Worm (Caenorhabditis elegans) whole organism, L4 larva: ENCODE results near the gene C05C12.5.
"Not testable (repeated sequence)": the region's sequence is repeated elsewhere in the genome, so short reads cannot be mapped to it uniquely, and the experiment has no call there.

Source experiments
- Y5F2A.4 ChIP-seq: fragments of 200-800 bp; sonication (Bioruptor generic); optimal IDR thresholded peaks from 2 replicates; lab custom pipeline; 2018; ENCODE audit warnings: mild to moderate bottlenecking, missing genetic modification characterization, missing compliant biosample characterization
- Y75B8A.6 ChIP-seq: fragments of 200-800 bp; sonication (Bioruptor generic); IDR thresholded peaks from 2 replicates; pipeline ENCODE4 v1.3.6; 2022; ENCODE audit warnings: missing genetic modification reagents, missing genetic modification characterization, missing compliant biosample characterization
- arid-1 ChIP-seq: fragments of 200-800 bp; sonication (Bioruptor generic); conservative IDR thresholded peaks from 2 replicates; pipeline ENCODE4 v1.3.6; 2022; ENCODE audit warnings: missing genetic modification reagents, missing genetic modification characterization, missing compliant biosample characterization
- ceh-44 ChIP-seq: fragments of 200-800 bp; sonication (Bioruptor generic); IDR thresholded peaks from 2 replicates; pipeline ENCODE4 v1.3.6; 2022; ENCODE audit warnings: missing genetic modification reagents, missing genetic modification characterization, missing compliant biosample characterization
- ceh-82 ChIP-seq: sonication (generic microtip); optimal IDR thresholded peaks from 2 replicates; lab custom pipeline; 2017; ENCODE audit warnings: missing biosample characterization, missing genetic modification characterization
- ctbp-1 ChIP-seq: fragments of 200-800 bp; sonication (Bioruptor generic); IDR thresholded peaks from 2 replicates; pipeline ENCODE4 v1.3.6; 2022; ENCODE audit warnings: missing genetic modification reagents, missing genetic modification characterization, missing compliant biosample characterization
- dmd-8 ChIP-seq: fragments of 200-800 bp; sonication (Bioruptor generic); IDR thresholded peaks from 2 replicates; pipeline ENCODE4 v1.3.6; 2022; ENCODE audit warnings: missing genetic modification characterization, missing compliant biosample characterization
- duxl-1 ChIP-seq: sonication (generic microtip); optimal IDR thresholded peaks from 2 replicates; lab custom pipeline; 2016; ENCODE audit warnings: mild to moderate bottlenecking, missing genetic modification characterization, moderate library complexity, missing compliant biosample characterization; ENCODE audit not compliant: poor library complexity
- dve-1 ChIP-seq: sonication (generic microtip); optimal IDR thresholded peaks from 2 replicates; lab custom pipeline; 2017; ENCODE audit warnings: antibody characterized with exemption, mild to moderate bottlenecking, missing genetic modification characterization, missing compliant biosample characterization; ENCODE audit not compliant: insufficient read depth
- egl-27 ChIP-seq: sonication (generic microtip); optimal IDR thresholded peaks from 3 replicates; lab custom pipeline; 2017; ENCODE audit warnings: missing biosample characterization, missing genetic modification reagents, missing genetic modification characterization
- hif-1 ChIP-seq, 2 experiments: sonication (generic microtip); optimal IDR thresholded peaks; 2 replicates each; lab custom pipeline; 2016 to 2017; ENCODE audit warnings: missing compliant biosample characterization in 2 of 2, missing genetic modification characterization in 2 of 2, missing genetic modification reagents in 2 of 2, missing genotype in 2 of 2, mild to moderate bottlenecking in 1 of 2
- hlh-11 ChIP-seq: fragments of 200-800 bp; sonication (Bioruptor generic); optimal IDR thresholded peaks from 2 replicates; lab custom pipeline; 2018; ENCODE audit warnings: mild to moderate bottlenecking, missing genetic modification characterization, missing compliant biosample characterization
- lim-7 ChIP-seq: fragments of 200-800 bp; sonication (Bioruptor generic); IDR thresholded peaks from 2 replicates; pipeline ENCODE4 v1.3.6; 2022; ENCODE audit warnings: missing genetic modification characterization, missing compliant biosample characterization
- lin-1 ChIP-seq: fragments of 200-800 bp; sonication (Bioruptor generic); IDR thresholded peaks from 2 replicates; pipeline ENCODE4 v1.3.6; 2022; ENCODE audit warnings: missing genetic modification reagents, missing genetic modification characterization, missing compliant biosample characterization
- lir-3 ChIP-seq: sonication (generic microtip); optimal IDR thresholded peaks from 2 replicates; lab custom pipeline; 2016; ENCODE audit warnings: mild to moderate bottlenecking, missing genetic modification characterization, missing compliant biosample characterization
- lsy-2 ChIP-seq, 2 experiments: fragments of 150-350 bp in 1 of 2; sonication (generic microtip) in 1 of 2; optimal IDR thresholded peaks; 2 replicates each; lab custom pipeline; 2014 to 2017; ENCODE audit warnings: missing biosample characterization in 2 of 2, missing genetic modification characterization in 2 of 2
- madf-5 ChIP-seq, 2 experiments: fragments of 200-800 bp; sonication (Bioruptor generic); IDR thresholded peaks; 2 replicates each; pipeline ENCODE4 v1.3.6; 2022; ENCODE audit warnings: missing compliant biosample characterization in 2 of 2, missing genetic modification characterization in 2 of 2
- mdt-29 ChIP-seq: fragments of 200-800 bp; sonication (Bioruptor generic); IDR thresholded peaks from 2 replicates; pipeline ENCODE4 v1.3.6; 2022; ENCODE audit warnings: missing genetic modification reagents, missing genetic modification characterization, missing compliant biosample characterization
- mxl-2 ChIP-seq: fragments of 200-800 bp; sonication (Bioruptor generic); conservative IDR thresholded peaks from 2 replicates; pipeline ENCODE4 v1.3.6; 2022; ENCODE audit warnings: missing genetic modification reagents, missing genetic modification characterization, missing compliant biosample characterization
- nhr-111 ChIP-seq: fragments of 200-800 bp; sonication (Bioruptor generic); optimal IDR thresholded peaks from 2 replicates; lab custom pipeline; 2018; ENCODE audit warnings: mild to moderate bottlenecking, missing genetic modification characterization, missing compliant biosample characterization
- nhr-41 ChIP-seq: fragments of 200-800 bp; sonication (Bioruptor generic); IDR thresholded peaks from 2 replicates; pipeline ENCODE4 v1.3.6; 2022; ENCODE audit warnings: missing genetic modification reagents, missing genetic modification characterization, missing compliant biosample characterization
- pha-4 ChIP-seq, 2 experiments: fragments of 150-350 bp in 1 of 2; fragments of 200-800 bp in 1 of 2; sonication (Bioruptor generic) in 1 of 2; IDR thresholded peaks in 1 of 2; optimal IDR thresholded peaks in 1 of 2; 2 replicates each; pipeline versions ENCODE4 v1.3.6 to Lab custom; 2014 to 2022; ENCODE audit warnings: missing genetic modification characterization in 2 of 2, missing genetic modification reagents in 2 of 2, missing biosample characterization in 1 of 2, missing compliant biosample characterization in 1 of 2
- pqm-1 ChIP-seq: sonication (generic microtip); optimal IDR thresholded peaks from 2 replicates; lab custom pipeline; 2017; ENCODE audit warnings: missing biosample characterization, missing genetic modification characterization
- rbr-2 ChIP-seq: sonication (generic microtip); optimal IDR thresholded peaks from 2 replicates; lab custom pipeline; 2016; ENCODE audit warnings: missing genotype, missing genetic modification characterization, missing compliant biosample characterization
- sdz-12 ChIP-seq: fragments of 200-800 bp; sonication (Bioruptor generic); optimal IDR thresholded peaks from 2 replicates; lab custom pipeline; 2018; ENCODE audit warnings: mild to moderate bottlenecking, missing genetic modification characterization, missing compliant biosample characterization
- skn-1 ChIP-seq: fragments of 150-350 bp; optimal IDR thresholded peaks from 2 replicates; lab custom pipeline; 2014; ENCODE audit warnings: missing biosample characterization, missing genetic modification characterization
- snpc-4 ChIP-seq: fragments of 150-350 bp; optimal IDR thresholded peaks from 2 replicates; lab custom pipeline; 2014; ENCODE audit warnings: missing biosample characterization, missing genetic modification characterization
- tra-1 ChIP-seq: fragments of 200-800 bp; sonication (Bioruptor generic); IDR thresholded peaks from 2 replicates; pipeline ENCODE4 v1.3.6; 2022; ENCODE audit warnings: missing genetic modification reagents, missing genetic modification characterization, missing compliant biosample characterization
- unc-62 ChIP-seq, 3 experiments: fragments of 150-350 bp in 1 of 3; sonication (generic microtip); optimal IDR thresholded peaks in 2 of 3; peaks in 1 of 3; 1 replicate in 1 of 3; 2 replicates in 2 of 3; lab custom pipeline; 2014 to 2017; ENCODE audit warnings: missing biosample characterization in 3 of 3, missing genetic modification characterization in 3 of 3, missing genetic modification reagents in 3 of 3, missing genotype in 1 of 3
- zip-11 ChIP-seq: fragments of 200-800 bp; sonication (Bioruptor generic); IDR thresholded peaks from 2 replicates; pipeline ENCODE4 v1.3.6; 2022; ENCODE audit warnings: missing genetic modification characterization, missing compliant biosample characterization

Gene C05C12.5

DNA sequence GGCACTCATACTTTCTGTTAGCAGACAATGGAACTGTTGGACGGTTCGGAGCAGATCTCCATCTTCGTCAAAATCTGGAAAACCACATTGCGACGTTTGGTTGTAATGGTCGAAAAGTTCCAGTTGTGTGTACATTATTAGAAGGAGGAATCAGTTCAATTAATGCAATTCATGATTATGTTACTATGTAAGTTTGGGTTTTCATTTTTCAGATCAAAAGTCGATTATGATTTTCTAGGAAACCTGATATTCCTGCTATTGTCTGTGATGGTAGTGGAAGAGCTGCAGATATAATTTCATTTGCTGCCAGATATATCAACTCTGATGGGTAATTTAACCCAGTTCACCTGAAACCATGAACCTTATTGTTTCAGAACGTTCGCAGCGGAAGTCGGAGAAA, 15.0 kb upstream of the C05C12.5 start:
- TF ChIP-seq unc-62 (GFP tag; optimal IDR thresholded peaks at IDR 0.05 in 1 of 2; lab: Kevin White, UChicago), result peak in 1 of 2 experiments; percentile 90
- no peak for TF ChIP-seq unc-62 (tag; optimal IDR thresholded peaks at IDR 0.05; lab: Kevin White, UChicago)
- no peak for TF ChIP-seq ceh-44 (GFP tag; lab: Robert Waterston, UW)

DNA sequence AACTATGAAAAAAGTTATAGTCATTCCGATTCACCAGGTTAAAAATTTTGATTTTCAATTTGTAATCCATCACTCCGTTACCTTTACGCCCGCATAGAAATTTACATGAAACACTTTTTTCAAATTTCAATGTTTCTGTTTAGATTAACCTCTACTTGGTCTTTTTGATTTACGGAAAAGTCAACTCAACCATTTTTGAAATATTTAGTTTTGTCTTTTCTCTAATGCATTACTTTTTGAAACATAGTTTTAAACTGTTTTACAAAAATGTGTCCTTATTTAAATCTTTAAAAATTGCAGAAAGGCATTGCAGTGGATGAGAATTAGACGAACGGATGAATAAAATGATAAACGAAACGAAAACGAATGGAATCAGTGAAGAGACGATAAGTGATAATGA, 12.2 kb upstream of the C05C12.5 start, which contains the start of gene gtl-2:
Gene gtl-2 (plus strand): TSS at position 301 of the 400 bp plus-strand sequence.
- no peak for TF ChIP-seq lir-3
- TF ChIP-seq ceh-82 (tag; lab: Kevin White, UChicago), result no peak
- TF ChIP-seq dmd-8, result no peak
- TF ChIP-seq sdz-12 (GFP tag; lab: Kevin White, UChicago), result no peak
- TF ChIP-seq ctbp-1, result no peak
- TF ChIP-seq pqm-1, result no peak

DNA sequence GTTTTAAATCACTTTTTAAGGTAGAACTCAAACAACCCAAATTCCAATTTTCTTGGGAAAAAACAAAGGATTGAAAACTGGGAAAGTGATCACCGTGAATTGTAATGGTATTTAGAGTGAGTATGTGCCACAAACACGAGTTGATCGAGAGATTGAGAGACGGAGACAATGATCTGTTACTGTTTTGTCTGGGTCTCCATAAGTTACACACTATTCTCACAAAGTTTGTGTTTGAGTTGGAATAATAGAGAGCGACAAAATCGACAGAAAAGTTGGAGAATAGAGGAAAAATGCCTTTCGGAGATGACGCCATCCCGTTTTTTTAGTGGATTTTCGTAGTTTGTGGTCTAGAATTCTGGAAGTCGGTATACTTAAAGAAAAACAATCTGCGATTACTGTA, 10.3 kb upstream of the C05C12.5 start, which contains the start of gene nhr-7:
Gene nhr-7 (minus strand): TSS at position 101 of the 400 bp plus-strand sequence.
- no peak for TF ChIP-seq hlh-11
- no peak for TF ChIP-seq dve-1 (tag; lab: Kevin White, UChicago)
- TF ChIP-seq Y5F2A.4 (GFP tag; lab: Kevin White, UChicago), result no peak
- no peak for TF ChIP-seq nhr-111 (GFP tag; lab: Kevin White, UChicago)
- no peak for TF ChIP-seq Y75B8A.6 (GFP tag; lab: Robert Waterston, UW)
- no peak for TF ChIP-seq tra-1 (GFP tag; lab: Robert Waterston, UW)
- TF ChIP-seq nhr-41 (GFP tag; lab: Robert Waterston, UW), result no peak
- TF ChIP-seq arid-1 (GFP tag; lab: Robert Waterston, UW), result no peak
- TF ChIP-seq zip-11 (GFP tag; lab: Robert Waterston, UW), result no peak
- no peak for TF ChIP-seq mxl-2 (GFP tag; lab: Robert Waterston, UW)
- no peak for TF ChIP-seq lim-7 (GFP tag; lab: Robert Waterston, UW)
- TF ChIP-seq lsy-2 (tag; optimal IDR thresholded peaks at IDR 0.05; lab: Kevin White, UChicago), result no peak
- no peak for TF ChIP-seq snpc-4 (tag; lab: Kevin White, UChicago)
- no peak for TF ChIP-seq hif-1 (tag; optimal IDR thresholded peaks at IDR 0.05; lab: Kevin White, UChicago)
- no peak for TF ChIP-seq lin-1 (GFP tag; lab: Robert Waterston, UW)
- no peak for TF ChIP-seq skn-1 (tag; lab: Kevin White, UChicago)
- TF ChIP-seq rbr-2, result no peak
- TF ChIP-seq ceh-82 (tag; lab: Kevin White, UChicago), result no peak
- TF ChIP-seq, all 104 proteins: peak for 0

DNA sequence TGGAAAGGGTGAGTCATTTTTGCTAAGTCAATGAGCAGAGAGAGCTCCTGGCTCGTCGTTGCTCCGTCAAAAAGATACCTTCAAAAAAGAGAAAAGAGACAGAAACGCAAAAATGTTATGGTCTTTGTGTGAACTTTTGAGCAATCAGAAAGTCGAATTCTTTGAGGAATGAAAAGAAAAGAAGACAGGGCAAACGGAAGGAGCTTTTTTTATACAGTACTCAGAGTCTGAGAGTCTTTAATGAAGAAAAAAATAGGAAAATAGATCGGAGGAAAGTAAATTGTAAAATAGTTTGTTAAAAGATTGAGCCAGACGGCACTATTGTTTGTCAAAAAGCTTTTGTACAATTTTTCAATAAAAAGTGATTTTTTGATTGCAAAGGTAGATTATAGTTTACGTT, 8.5 kb upstream of the C05C12.5 start:
- TF ChIP-seq egl-27 (tag; lab: Kevin White, UChicago) (no peak), pha-4 (GFP tag; IDR thresholded peaks at IDR 0.05; lab: Robert Waterston, UW) (no peak), pha-4 (tag; optimal IDR thresholded peaks at IDR 0.05; lab: Kevin White, UChicago) (peak; percentile 61)

DNA sequence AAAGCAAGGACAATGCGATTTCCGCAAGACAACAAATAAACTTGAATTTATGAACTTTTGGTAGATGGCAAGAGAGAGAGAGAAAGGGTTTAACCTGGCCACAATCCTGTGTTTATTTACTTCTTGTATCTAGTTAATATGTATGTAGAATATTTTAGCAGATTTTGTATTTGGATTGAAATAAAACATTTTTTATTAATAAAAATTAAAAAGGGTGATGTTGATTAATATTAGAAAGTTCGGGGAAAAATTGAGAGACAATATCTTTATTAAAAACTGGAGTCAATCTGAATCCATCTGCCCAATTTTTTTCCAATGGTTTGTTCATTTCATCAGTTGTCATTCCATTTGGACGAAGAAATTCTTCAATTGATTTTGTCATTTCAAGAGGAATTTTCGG, 5.1 kb upstream of the C05C12.5 start, which contains the start of gene col-127:
Gene col-127 (minus strand): TSS at position 101 of the 400 bp plus-strand sequence.
- no peak for TF ChIP-seq lim-7 (GFP tag; lab: Robert Waterston, UW)
- no peak for TF ChIP-seq tra-1 (GFP tag; lab: Robert Waterston, UW)
- TF ChIP-seq madf-5 (GFP tag; IDR thresholded peaks at IDR 0.05; lab: Robert Waterston, UW), result no peak
- TF ChIP-seq rbr-2, result no peak
- TF ChIP-seq skn-1 (tag; lab: Kevin White, UChicago), result no peak
- TF ChIP-seq, all 104 proteins: peak for 0

DNA sequence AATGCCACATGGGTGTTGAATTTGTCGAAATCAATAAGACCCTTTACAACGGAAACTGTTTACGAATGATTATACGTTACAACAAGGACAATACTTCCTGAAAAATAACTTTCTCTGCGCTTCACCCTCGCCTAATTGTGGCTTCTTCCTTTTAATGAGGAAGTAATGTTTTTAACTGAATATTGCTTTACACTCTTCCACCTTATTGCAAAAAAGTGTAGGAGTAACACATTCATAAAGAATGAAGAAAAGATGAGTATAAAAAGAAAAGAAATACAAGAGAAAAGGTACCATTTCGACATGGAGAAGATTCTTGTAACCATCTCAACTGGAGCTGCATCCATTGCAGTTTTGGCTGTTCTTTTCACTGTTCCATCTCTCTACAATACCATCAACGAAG, 2.1 kb upstream of the C05C12.5 start, which contains the start of gene col-126:
Gene col-126 (plus strand): TSS at position 301 of the 400 bp plus-strand sequence.
- not testable (repeated sequence) for TF ChIP-seq mdt-29 (GFP tag; lab: Robert Waterston, UW); tra-1 (GFP tag; lab: Robert Waterston, UW); duxl-1
